Fruit fly (Drosophila melanogaster) whole organism, embryonic: ENCODE results near the gene Bmcp.
A peak's percentile ranks its signal among the peaks of the same experiment; 100 is the strongest.

ENCODE experiments used
- CG12769 ChIP-seq: fragments of 200-800 bp; sonication (Bioruptor generic); optimal IDR thresholded peaks from 2 replicates; lab custom pipeline; 2019; ENCODE audit warnings: missing biosample characterization, mild to moderate bottlenecking, missing genetic modification characterization, moderate library complexity
- CG13894 ChIP-seq: fragments of 200-800 bp; sonication (Bioruptor generic); optimal IDR thresholded peaks from 3 replicates; lab custom pipeline; 2018; ENCODE audit warnings: missing biosample characterization, mild to moderate bottlenecking, missing genetic modification characterization, moderate library complexity
- CG15073 ChIP-seq: fragments of 200-800 bp; sonication (Bioruptor generic); optimal IDR thresholded peaks from 2 replicates; lab custom pipeline; 2016; ENCODE audit warnings: missing biosample characterization, missing genetic modification characterization
- CG30020 ChIP-seq: fragments of 200-800 bp; optimal IDR thresholded peaks from 2 replicates; lab custom pipeline; 2019; ENCODE audit warnings: missing biosample characterization, mild to moderate bottlenecking, missing genetic modification characterization, moderate library complexity
- CG31224 ChIP-seq: fragments of 200-800 bp; sonication (Bioruptor generic); IDR thresholded peaks from 2 replicates; pipeline ENCODE4 v1.3.6; 2022; ENCODE audit warnings: missing biosample characterization, missing genetic modification characterization
- CG31365 ChIP-seq: fragments of 200-800 bp; sonication (Bioruptor generic); optimal IDR thresholded peaks from 2 replicates; lab custom pipeline; 2018; ENCODE audit warnings: missing biosample characterization, mild to moderate bottlenecking, missing genetic modification characterization
- CG32772 ChIP-seq: fragments of 200-800 bp; sonication (Bioruptor generic); IDR thresholded peaks from 2 replicates; pipeline ENCODE4 v1.3.6; 2022; ENCODE audit warnings: missing biosample characterization, missing genetic modification characterization
- CG7372 ChIP-seq: fragments of 200-800 bp; sonication (Bioruptor generic); IDR thresholded peaks from 2 replicates; pipeline ENCODE4 v1.3.6; 2022; ENCODE audit warnings: missing biosample characterization, missing genetic modification characterization
- CG9932 ChIP-seq: fragments of 200-800 bp; sonication (Bioruptor generic); IDR thresholded peaks from 2 replicates; pipeline ENCODE4 v1.3.6; 2022; ENCODE audit warnings: missing biosample characterization, missing genetic modification characterization
- Dbx ChIP-seq: fragments of 200-800 bp; sonication (Bioruptor generic); IDR thresholded peaks from 3 replicates; pipeline ENCODE4 v1.3.6; 2022; ENCODE audit warnings: missing biosample characterization, missing genetic modification characterization
- Deaf1 ChIP-seq: fragments of 200-800 bp; optimal IDR thresholded peaks from 3 replicates; lab custom pipeline; 2019; ENCODE audit warnings: missing biosample characterization, mild to moderate bottlenecking, missing genetic modification characterization, moderate library complexity
- Hsf ChIP-seq: fragments of 200-800 bp; sonication (Bioruptor generic); optimal IDR thresholded peaks from 3 replicates; lab custom pipeline; 2016; ENCODE audit warnings: missing biosample characterization, missing genetic modification characterization
- Jarid2 ChIP-seq: fragments of 200-800 bp; sonication (Bioruptor generic); optimal IDR thresholded peaks from 3 replicates; lab custom pipeline; 2017; ENCODE audit warnings: mild to moderate bottlenecking, missing biosample characterization, missing genetic modification reagents, missing genetic modification characterization
- Med ChIP-seq: fragments of 200-800 bp; sonication (Bioruptor generic); peaks from one replicate; lab custom pipeline; 2016; ENCODE audit warnings: missing biosample characterization, missing genetic modification characterization, mild to moderate bottlenecking, inconsistent platforms, moderate library complexity
- NFAT ChIP-seq: fragments of 200-800 bp; sonication (Bioruptor generic); IDR thresholded peaks from 2 replicates; pipeline ENCODE4 v1.3.6; 2022; ENCODE audit warnings: missing biosample characterization, missing genetic modification characterization
- Rfx ChIP-seq: fragments of 200-800 bp; sonication (Bioruptor generic); IDR thresholded peaks from 2 replicates; pipeline ENCODE4 v1.3.6; 2022; ENCODE audit warnings: missing biosample characterization, missing genetic modification characterization
- Trl ChIP-seq, 3 experiments: fragments of >200 bp in 2 of 3; fragments of 200-800 bp in 1 of 3; sonication (Bioruptor generic) in 1 of 3; optimal IDR thresholded peaks; 2 replicates in 1 of 3; 3 replicates in 2 of 3; lab custom pipeline; 2016 to 2017; ENCODE audit warnings: missing biosample characterization in 1 of 3, missing genetic modification characterization in 1 of 3
- Usf ChIP-seq: fragments of 200-800 bp; sonication (Bioruptor generic); optimal IDR thresholded peaks from 2 replicates; lab custom pipeline; 2017; ENCODE audit warnings: missing genotype, missing biosample characterization, missing genetic modification characterization
- aop ChIP-seq: fragments of 200-800 bp; sonication (Bioruptor generic); IDR thresholded peaks from 2 replicates; pipeline ENCODE4 v1.3.6; 2022; ENCODE audit warnings: missing biosample characterization, missing genetic modification characterization
- ase ChIP-seq: fragments of 200-800 bp; sonication (Bioruptor generic); IDR thresholded peaks from 3 replicates; pipeline ENCODE4 v1.3.6; 2022; ENCODE audit warnings: missing biosample characterization, missing genetic modification characterization
- bigmax ChIP-seq: fragments of 200-800 bp; sonication (Bioruptor generic); optimal IDR thresholded peaks from 2 replicates; lab custom pipeline; 2018; ENCODE audit warnings: missing biosample characterization, mild to moderate bottlenecking, missing genetic modification characterization
- bowl ChIP-seq: fragments of 200-800 bp; sonication (Bioruptor generic); IDR thresholded peaks from 2 replicates; pipeline ENCODE4 v1.3.6; 2022; ENCODE audit warnings: missing biosample characterization, missing genetic modification characterization
- cato ChIP-seq: fragments of 200-800 bp; sonication (Bioruptor generic); optimal IDR thresholded peaks from 2 replicates; lab custom pipeline; 2016; ENCODE audit warnings: missing biosample characterization, missing genetic modification characterization, borderline replicate concordance
- caup ChIP-seq: fragments of 200-800 bp; sonication (Bioruptor generic); optimal IDR thresholded peaks from 3 replicates; lab custom pipeline; 2017; ENCODE audit warnings: missing biosample characterization, mild to moderate bottlenecking, missing genetic modification characterization, moderate library complexity; ENCODE audit not compliant: severe bottlenecking
- chinmo ChIP-seq: fragments of 200-800 bp; sonication (Bioruptor generic); IDR thresholded peaks from 4 replicates; pipeline ENCODE4 v1.3.6; 2022; ENCODE audit warnings: missing biosample characterization, missing genetic modification characterization; ENCODE audit not compliant: partially characterized antibody
- ci ChIP-seq: fragments of 200-800 bp; sonication (Bioruptor generic); IDR thresholded peaks from 3 replicates; pipeline ENCODE4 v1.3.6; 2022; ENCODE audit warnings: missing biosample characterization, missing genetic modification characterization
- croc ChIP-seq: fragments of 200-800 bp; sonication (Bioruptor generic); conservative IDR thresholded peaks from 3 replicates; pipeline ENCODE4 v1.3.6; 2022; ENCODE audit warnings: missing biosample characterization, missing genetic modification characterization
- dysf ChIP-seq: fragments of 200-800 bp; sonication (Bioruptor generic); IDR thresholded peaks from 3 replicates; pipeline ENCODE4 v1.3.6; 2022; ENCODE audit warnings: missing biosample characterization, missing genetic modification characterization
- gsb ChIP-seq: fragments of 200-800 bp; sonication (Bioruptor generic); IDR thresholded peaks from 2 replicates; pipeline ENCODE4 v1.3.6; 2022; ENCODE audit warnings: missing biosample characterization, missing genetic modification characterization
- h ChIP-seq: fragments of >200 bp; optimal IDR thresholded peaks from 2 replicates; lab custom pipeline; 2017
- klu ChIP-seq: fragments of 200-800 bp; sonication (Bioruptor generic); IDR thresholded peaks from 2 replicates; pipeline ENCODE4 v1.3.6; 2022; ENCODE audit warnings: missing biosample characterization, missing genetic modification characterization
- nom ChIP-seq: fragments of 200-800 bp; sonication (Bioruptor generic); optimal IDR thresholded peaks from 2 replicates; lab custom pipeline; 2017; ENCODE audit warnings: missing biosample characterization, missing genetic modification characterization, mild to moderate bottlenecking, moderate library complexity, missing genetic modification reagents
- phol ChIP-seq: fragments of 200-800 bp; sonication (Bioruptor generic); optimal IDR thresholded peaks from 3 replicates; lab custom pipeline; 2018; ENCODE audit warnings: missing biosample characterization, mild to moderate bottlenecking, missing genetic modification characterization, moderate library complexity
- ranshi ChIP-seq: fragments of 200-800 bp; sonication (Bioruptor generic); IDR thresholded peaks from 2 replicates; pipeline ENCODE4 v1.3.6; 2022; ENCODE audit warnings: missing biosample characterization, missing genetic modification characterization
- sd ChIP-seq: fragments of 200-800 bp; sonication (Bioruptor generic); optimal IDR thresholded peaks from 3 replicates; lab custom pipeline; 2018; ENCODE audit warnings: missing biosample characterization, mild to moderate bottlenecking, missing genetic modification characterization, moderate library complexity
- sens ChIP-seq: fragments of 200-800 bp; sonication (Bioruptor generic); peaks from one replicate; lab custom pipeline; 2016; ENCODE audit warnings: missing biosample characterization, missing genetic modification characterization
- sisA ChIP-seq: fragments of 200-800 bp; sonication (Bioruptor generic); IDR thresholded peaks from 2 replicates; pipeline ENCODE4 v1.3.6; 2022; ENCODE audit warnings: missing biosample characterization, missing genetic modification characterization
- so ChIP-seq: fragments of 200-800 bp; sonication (Bioruptor generic); IDR thresholded peaks from 3 replicates; pipeline ENCODE4 v1.3.6; 2022; ENCODE audit warnings: missing biosample characterization, missing genetic modification characterization
- sug ChIP-seq: fragments of 200-800 bp; optimal IDR thresholded peaks from 2 replicates; lab custom pipeline; 2019; ENCODE audit warnings: missing biosample characterization, mild to moderate bottlenecking, missing genetic modification characterization, moderate library complexity
- toy ChIP-seq: fragments of 200-800 bp; sonication (Bioruptor generic); IDR thresholded peaks from 2 replicates; pipeline ENCODE4 v1.3.6; 2022; ENCODE audit warnings: missing biosample characterization, missing genetic modification characterization
- trem ChIP-seq: fragments of 200-800 bp; optimal IDR thresholded peaks from 3 replicates; lab custom pipeline; 2019; ENCODE audit warnings: missing biosample characterization, mild to moderate bottlenecking, missing genetic modification characterization, moderate library complexity
- vnd ChIP-seq: fragments of 200-800 bp; sonication (Bioruptor generic); IDR thresholded peaks from 3 replicates; pipeline ENCODE4 v1.3.6; 2022; ENCODE audit warnings: missing biosample characterization, missing genetic modification characterization; ENCODE audit not compliant: partially characterized antibody
- vvl ChIP-seq: fragments of 200-800 bp; sonication (Bioruptor generic); IDR thresholded peaks from 2 replicates; pipeline ENCODE4 v1.3.6; 2022; ENCODE audit warnings: missing biosample characterization, missing genetic modification characterization

The Bmcp gene

DNA sequence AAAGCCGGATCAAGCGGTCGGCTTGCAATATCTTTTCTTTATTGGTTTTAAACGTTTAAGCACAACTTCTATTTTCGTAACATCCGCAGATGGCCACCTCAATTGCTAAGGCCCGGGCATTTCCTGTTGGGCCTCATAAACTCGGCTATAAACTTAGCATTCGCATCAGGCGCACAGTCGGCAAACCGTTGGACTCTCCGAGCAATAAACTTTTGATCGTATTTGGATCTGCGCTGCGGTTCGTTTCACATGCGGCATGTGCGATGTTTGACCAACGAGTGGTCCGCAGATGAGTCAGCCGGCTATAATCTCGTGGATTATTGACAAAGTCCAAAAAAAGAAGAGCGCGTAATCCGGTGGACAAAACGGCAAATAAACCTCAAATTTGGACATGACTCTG is 8.9 kb upstream of the Bmcp start (continued):
- TF ChIP-seq CG15073 (no peak), so (0 out of 3 replicates have a peak, but pooled peaks have one; percentile 20), Med (GFP tag; lab: Kevin White, UChicago) (peak; percentile 60), CG31224 (GFP tag; lab: Robert Waterston, UW) (no peak), bowl (GFP tag; lab: Robert Waterston, UW) (0 out of 2 replicates have a peak, but pooled peaks have one; percentile 21), NFAT (peak; percentile 36; the same call in 1 of the 2 replicates), klu (GFP tag; lab: Robert Waterston, UW) (0 out of 2 replicates have a peak, but pooled peaks have one; percentile 16)

DNA sequence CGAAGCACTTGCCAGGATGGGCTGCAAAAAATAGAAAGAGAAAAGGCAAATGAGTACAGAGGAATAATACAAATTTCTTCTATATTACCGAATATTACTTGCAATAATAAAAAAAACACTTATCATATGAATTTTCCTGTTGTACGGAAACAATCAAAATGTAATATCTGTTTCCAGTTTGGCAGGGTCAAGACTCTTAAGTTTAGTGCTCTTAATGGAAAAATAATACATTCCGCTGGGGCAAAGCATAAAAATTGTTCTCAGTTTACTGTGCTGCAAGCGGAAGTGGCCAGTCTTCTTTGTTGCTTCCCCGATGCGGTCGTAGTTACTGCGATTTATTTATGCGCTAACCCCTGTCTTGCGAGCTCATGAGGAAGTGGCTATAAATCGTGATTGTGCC is 7.9 kb upstream of the Bmcp start:
- TF ChIP-seq sens (peak; percentile 34), h (lab: Kevin White, UChicago) (no peak), ranshi (GFP tag; lab: Robert Waterston, UW) (no peak)
- TF ChIP-seq, all 482 proteins: peak for 1

DNA sequence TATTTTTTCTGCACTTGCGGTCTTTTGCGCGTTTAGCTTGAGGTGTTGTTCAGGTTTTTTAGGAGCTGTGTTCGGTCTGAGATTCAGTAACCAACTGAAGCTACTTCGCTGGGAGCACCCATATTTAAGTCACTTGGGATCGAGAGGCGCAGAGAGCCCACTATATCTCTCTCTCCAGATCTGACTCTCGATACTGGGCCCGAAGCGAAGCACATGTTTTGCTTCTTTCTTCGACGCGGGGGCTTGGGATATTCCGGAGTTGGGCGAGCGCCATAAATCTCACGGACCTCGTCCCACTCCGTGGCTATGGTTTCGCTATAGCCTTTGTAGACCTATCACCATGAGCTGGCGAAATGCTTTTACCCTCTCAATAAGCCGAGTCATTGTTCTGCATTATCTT is 5.5 kb upstream of the Bmcp start, which contains the start of gene CG14132:
Gene CG14132 (minus strand): TSS at position 99 of the 400 bp plus-strand sequence.
- TF ChIP-seq gsb (GFP tag; lab: Robert Waterston, UW) (no peak), vnd (GFP tag; lab: Robert Waterston, UW) (no peak), NFAT (0 out of 2 replicates have a peak, but pooled peaks have one; percentile 43), Rfx (GFP tag; lab: Robert Waterston, UW) (0 out of 2 replicates have a peak, but pooled peaks have one; percentile 5), ase (GFP tag; lab: Robert Waterston, UW) (no peak), toy (GFP tag; lab: Robert Waterston, UW) (no peak), cato (GFP tag; lab: Kevin White, UChicago) (no peak), caup (peak; percentile 2), CG31365 (no peak), sisA (no peak), aop (no peak), dysf (no peak), nom (peak; percentile 55), Trl (optimal IDR thresholded peaks at IDR 0.05; lab: Kevin White, UChicago) (peak; percentile 46 to 48), Trl (GFP tag; optimal IDR thresholded peaks at IDR 0.05; lab: Kevin White, UChicago) (no peak), Usf (GFP tag; lab: Kevin White, UChicago) (no peak), Dbx (0 out of 3 replicates have a peak, but pooled peaks have one; percentile 20), CG32772 (GFP tag; lab: Robert Waterston, UW) (no peak), CG9932 (no peak; the same call in 1 of the 2 replicates), Med (GFP tag; lab: Kevin White, UChicago) (peak; percentile 61), CG7372 (GFP tag; lab: Robert Waterston, UW) (no peak), CG12769 (tag; lab: Kevin White, UChicago) (peak; percentile 86), croc (no peak), vvl (GFP tag; lab: Robert Waterston, UW) (peak; percentile 48), sd (tag; lab: Kevin White, UChicago) (peak; percentile 32), sug (no peak), Jarid2 (GFP tag; lab: Kevin White, UChicago) (peak; percentile 40), bigmax (GFP tag; lab: Kevin White, UChicago) (no peak), trem (no peak), CG30020 (no peak), chinmo (GFP tag; lab: Robert Waterston, UW) (0 out of 4 replicates have a peak, but pooled peaks have one; percentile 47), ci (GFP tag; lab: Robert Waterston, UW) (0 out of 3 replicates have a peak, but pooled peaks have one; percentile 40), Deaf1 (tag; lab: Kevin White, UChicago) (peak; percentile 9), CG13894 (tag; lab: Kevin White, UChicago) (peak; percentile 60), phol (tag; lab: Kevin White, UChicago) (no peak), Hsf (GFP tag; lab: Kevin White, UChicago) (no peak)
